Worm (Caenorhabditis elegans): ENCODE data around the gene plg-1.

- TF ChIP-seq W03F9.2 (tag; optimal IDR thresholded peaks at IDR 0.05) (peak; percentile 85), dao-5 (tag; optimal IDR thresholded peaks at IDR 0.05) (no peak), him-1 (tag; optimal IDR thresholded peaks at IDR 0.05) (no peak)
Observed at ce11 chrIII:8850482-8851047, 1.5 kb upstream of the plg-1 start, which contains the start of gene F44E2.9.
